Fruit fly (Drosophila melanogaster) whole organism, embryonic: ENCODE data around the gene Hr83.

Experiments
- Atf-2 ChIP-seq: fragments of 200-800 bp; sonication (Bioruptor generic); optimal IDR thresholded peaks from 2 replicates; lab custom pipeline; 2016; ENCODE audit warnings: missing biosample characterization, missing genetic modification characterization
- BtbVII ChIP-seq: fragments of 200-800 bp; sonication (Bioruptor generic); optimal IDR thresholded peaks from 3 replicates; lab custom pipeline; 2017; ENCODE audit warnings: missing biosample characterization, mild to moderate bottlenecking, missing genetic modification characterization
- C15 ChIP-seq: fragments of 200-800 bp; sonication (Bioruptor generic); IDR thresholded peaks from 3 replicates; pipeline ENCODE4 v1.3.6; 2022; ENCODE audit warnings: missing biosample characterization, missing genetic modification characterization
- CG11456 ChIP-seq: fragments of 200-800 bp; sonication (Bioruptor generic); IDR thresholded peaks from 3 replicates; pipeline ENCODE4 v1.3.6; 2022; ENCODE audit warnings: missing biosample characterization, missing genetic modification characterization
- CG12236 ChIP-seq: fragments of 200-800 bp; sonication (Bioruptor generic); optimal IDR thresholded peaks from 2 replicates; lab custom pipeline; 2016; ENCODE audit warnings: missing biosample characterization, missing genetic modification characterization
- CG15514 ChIP-seq: fragments of 200-800 bp; sonication (Bioruptor generic); optimal IDR thresholded peaks from 3 replicates; lab custom pipeline; 2017; ENCODE audit warnings: missing biosample characterization, missing genetic modification characterization, mild to moderate bottlenecking, moderate library complexity, missing genetic modification reagents
- CG1603 ChIP-seq: fragments of 200-800 bp; sonication (Bioruptor generic); optimal IDR thresholded peaks from 2 replicates; lab custom pipeline; 2019; ENCODE audit warnings: missing biosample characterization, mild to moderate bottlenecking, missing genetic modification characterization, moderate library complexity
- CG2120 ChIP-seq: fragments of 200-800 bp; sonication (Bioruptor generic); optimal IDR thresholded peaks from 3 replicates; lab custom pipeline; 2016; ENCODE audit warnings: missing biosample characterization, missing genetic modification characterization
- CG30020 ChIP-seq: fragments of 200-800 bp; optimal IDR thresholded peaks from 2 replicates; lab custom pipeline; 2019; ENCODE audit warnings: missing biosample characterization, mild to moderate bottlenecking, missing genetic modification characterization, moderate library complexity
- CG30403 ChIP-seq: fragments of 200-800 bp; sonication (Bioruptor generic); optimal IDR thresholded peaks from 3 replicates; lab custom pipeline; 2016; ENCODE audit warnings: missing biosample characterization, missing genetic modification characterization
- CG33557 ChIP-seq: fragments of 200-800 bp; sonication (Bioruptor generic); optimal IDR thresholded peaks from 2 replicates; lab custom pipeline; 2019; ENCODE audit warnings: missing biosample characterization, mild to moderate bottlenecking, missing genetic modification characterization, moderate library complexity
- CG3407 ChIP-seq: fragments of 200-800 bp; sonication (Bioruptor generic); optimal IDR thresholded peaks from 2 replicates; lab custom pipeline; 2018; ENCODE audit warnings: missing biosample characterization, mild to moderate bottlenecking, missing genetic modification characterization
- CG34422 ChIP-seq: fragments of 200-800 bp; sonication (Bioruptor generic); IDR thresholded peaks from 3 replicates; pipeline ENCODE4 v1.3.6; 2022; ENCODE audit warnings: missing biosample characterization, missing genetic modification characterization
- CG3847 ChIP-seq: fragments of 200-800 bp; sonication (Bioruptor generic); IDR thresholded peaks from 2 replicates; pipeline ENCODE4 v1.3.6; 2022; ENCODE audit warnings: missing biosample characterization, missing genetic modification characterization
- CG4707 ChIP-seq: fragments of 200-800 bp; sonication (Bioruptor generic); optimal IDR thresholded peaks from 2 replicates; lab custom pipeline; 2018; ENCODE audit warnings: missing biosample characterization, mild to moderate bottlenecking, missing genetic modification characterization, moderate library complexity
- CG5245 ChIP-seq: fragments of 200-800 bp; sonication (Bioruptor generic); optimal IDR thresholded peaks from 3 replicates; lab custom pipeline; 2016; ENCODE audit warnings: missing biosample characterization, missing genetic modification characterization
- CG9437 ChIP-seq: fragments of 200-800 bp; sonication (Bioruptor generic); optimal IDR thresholded peaks from 2 replicates; lab custom pipeline; 2018; ENCODE audit warnings: missing biosample characterization, mild to moderate bottlenecking, missing genetic modification characterization
- CG9932 ChIP-seq: fragments of 200-800 bp; sonication (Bioruptor generic); IDR thresholded peaks from 2 replicates; pipeline ENCODE4 v1.3.6; 2022; ENCODE audit warnings: missing biosample characterization, missing genetic modification characterization
- D19B ChIP-seq: fragments of 200-800 bp; sonication (Bioruptor generic); optimal IDR thresholded peaks from 2 replicates; lab custom pipeline; 2017; ENCODE audit warnings: missing biosample characterization, mild to moderate bottlenecking, missing genetic modification characterization
- Dbx ChIP-seq: fragments of 200-800 bp; sonication (Bioruptor generic); IDR thresholded peaks from 3 replicates; pipeline ENCODE4 v1.3.6; 2022; ENCODE audit warnings: missing biosample characterization, missing genetic modification characterization
- Dfd ChIP-seq, 2 experiments: fragments of >200 bp; optimal IDR thresholded peaks; 2 replicates each; lab custom pipeline; 2017; ENCODE audit warnings: missing biosample characterization in 2 of 2, missing genetic modification characterization in 2 of 2
- Eip74EF ChIP-seq, 2 experiments: fragments of 200-800 bp in 1 of 2; fragments of >200 bp in 1 of 2; sonication (Bioruptor generic) in 1 of 2; optimal IDR thresholded peaks; 2 replicates each; lab custom pipeline; 2017 to 2019; ENCODE audit warnings: missing biosample characterization in 2 of 2, missing genetic modification characterization in 2 of 2, mild to moderate bottlenecking in 1 of 2, moderate library complexity in 1 of 2
- HLH3B ChIP-seq: fragments of 200-800 bp; sonication (Bioruptor generic); IDR thresholded peaks from 2 replicates; pipeline ENCODE4 v1.3.6; 2022; ENCODE audit warnings: missing biosample characterization, missing genetic modification characterization
- Hand ChIP-seq: fragments of 200-800 bp; sonication (Bioruptor generic); optimal IDR thresholded peaks from 2 replicates; lab custom pipeline; 2017; ENCODE audit warnings: mild to moderate bottlenecking, missing biosample characterization, missing genetic modification reagents, missing genetic modification characterization
- Hr3 ChIP-seq: fragments of 200-800 bp; sonication (Bioruptor generic); optimal IDR thresholded peaks from 3 replicates; lab custom pipeline; 2016; ENCODE audit warnings: missing biosample characterization, missing genetic modification characterization
- MBD-R2 ChIP-seq: fragments of 200-800 bp; sonication (Bioruptor generic); IDR thresholded peaks from 2 replicates; pipeline ENCODE4 v1.3.6; 2022; ENCODE audit warnings: missing biosample characterization, missing genetic modification characterization
- MTF-1 ChIP-seq: fragments of 200-800 bp; sonication (Bioruptor generic); optimal IDR thresholded peaks from 2 replicates; lab custom pipeline; 2018; ENCODE audit warnings: missing biosample characterization, mild to moderate bottlenecking, missing genetic modification characterization, borderline replicate concordance
- Oli ChIP-seq: fragments of 200-800 bp; sonication (Bioruptor generic); optimal IDR thresholded peaks from 2 replicates; lab custom pipeline; 2018; ENCODE audit warnings: missing biosample characterization, mild to moderate bottlenecking, missing genetic modification characterization, moderate library complexity
- PHDP ChIP-seq: fragments of 200-800 bp; sonication (Bioruptor generic); optimal IDR thresholded peaks from 3 replicates; lab custom pipeline; 2018; ENCODE audit warnings: missing biosample characterization, mild to moderate bottlenecking, missing genetic modification characterization, moderate library complexity
- Scr ChIP-seq: fragments of 200-800 bp; sonication (Bioruptor generic); IDR thresholded peaks from 2 replicates; pipeline ENCODE4 v1.3.6; 2022; ENCODE audit warnings: missing biosample characterization, missing genetic modification characterization; ENCODE audit not compliant: partially characterized antibody
- TFAM ChIP-seq: fragments of 200-800 bp; sonication (Bioruptor generic); optimal IDR thresholded peaks from 2 replicates; lab custom pipeline; 2017; ENCODE audit warnings: missing biosample characterization, missing genetic modification characterization, inconsistent platforms
- abd-A ChIP-seq: fragments of 200-800 bp; sonication (Bioruptor generic); optimal IDR thresholded peaks from 3 replicates; lab custom pipeline; 2019; ENCODE audit warnings: missing biosample characterization, mild to moderate bottlenecking, missing genetic modification characterization, moderate library complexity
- al ChIP-seq: fragments of 200-800 bp; sonication (Bioruptor generic); IDR thresholded peaks from 2 replicates; pipeline ENCODE4 v1.3.6; 2022; ENCODE audit warnings: missing biosample characterization, missing genetic modification characterization
- bab2 ChIP-seq: fragments of 200-800 bp; sonication (Bioruptor generic); optimal IDR thresholded peaks from 2 replicates; lab custom pipeline; 2016; ENCODE audit warnings: missing biosample characterization, missing genetic modification characterization
- bbx ChIP-seq: fragments of 200-800 bp; sonication (Bioruptor generic); IDR thresholded peaks from 2 replicates; pipeline ENCODE4 v1.3.6; 2022; ENCODE audit warnings: missing biosample characterization, missing genetic modification characterization; ENCODE audit not compliant: partially characterized antibody
- disco-r ChIP-seq: fragments of 200-800 bp; sonication (Bioruptor generic); optimal IDR thresholded peaks from 2 replicates; lab custom pipeline; 2016; ENCODE audit warnings: missing biosample characterization, missing genetic modification characterization
- fru ChIP-seq: fragments of >200 bp; optimal IDR thresholded peaks from 2 replicates; lab custom pipeline; 2017
- grn ChIP-seq: fragments of 200-800 bp; sonication (Bioruptor generic); optimal IDR thresholded peaks from 3 replicates; lab custom pipeline; 2017; ENCODE audit warnings: missing biosample characterization, missing genetic modification characterization
- hth ChIP-seq: fragments of >200 bp; optimal IDR thresholded peaks from 2 replicates; lab custom pipeline; 2017; ENCODE audit warnings: inconsistent platforms
- inv ChIP-seq: fragments of 200-800 bp; sonication (Bioruptor generic); IDR thresholded peaks from 2 replicates; pipeline ENCODE4 v1.3.6; 2022; ENCODE audit warnings: missing biosample characterization, missing genetic modification characterization; ENCODE audit not compliant: partially characterized antibody
- jigr1 ChIP-seq: fragments of 200-800 bp; sonication (Bioruptor generic); IDR thresholded peaks from 3 replicates; pipeline ENCODE4 v1.3.6; 2022; ENCODE audit warnings: missing biosample characterization, missing genetic modification characterization
- lab ChIP-seq: fragments of 200-800 bp; sonication (Bioruptor generic); optimal IDR thresholded peaks from 3 replicates; lab custom pipeline; 2017; ENCODE audit warnings: missing biosample characterization, missing genetic modification characterization, mild to moderate bottlenecking, moderate library complexity, missing genetic modification reagents
- lilli ChIP-seq: fragments of 200-800 bp; sonication (Bioruptor generic); optimal IDR thresholded peaks from 3 replicates; lab custom pipeline; 2016; ENCODE audit warnings: missing biosample characterization, missing genetic modification characterization
- mam ChIP-seq: fragments of 200-800 bp; sonication (Bioruptor generic); optimal IDR thresholded peaks from 3 replicates; lab custom pipeline; 2016; ENCODE audit warnings: missing biosample characterization, missing genetic modification characterization
- mld ChIP-seq: fragments of 200-800 bp; sonication (Bioruptor generic); IDR thresholded peaks from 3 replicates; pipeline ENCODE4 v1.3.6; 2022; ENCODE audit warnings: missing biosample characterization, missing genetic modification characterization; ENCODE audit not compliant: partially characterized antibody
- nerfin-2 ChIP-seq: fragments of 200-800 bp; sonication (Bioruptor generic); IDR thresholded peaks from 2 replicates; pipeline ENCODE4 v1.3.6; 2022; ENCODE audit warnings: missing biosample characterization, missing genetic modification characterization; ENCODE audit not compliant: partially characterized antibody
- onecut ChIP-seq: fragments of 200-800 bp; sonication (Bioruptor generic); IDR thresholded peaks from 2 replicates; pipeline ENCODE4 v1.3.6; 2022; ENCODE audit warnings: missing biosample characterization, missing genetic modification characterization
- phol ChIP-seq: fragments of 200-800 bp; sonication (Bioruptor generic); optimal IDR thresholded peaks from 3 replicates; lab custom pipeline; 2018; ENCODE audit warnings: missing biosample characterization, mild to moderate bottlenecking, missing genetic modification characterization, moderate library complexity
- sna ChIP-seq: fragments of 200-800 bp; sonication (Bioruptor generic); IDR thresholded peaks from 2 replicates; pipeline ENCODE4 v1.3.6; 2022; ENCODE audit warnings: missing biosample characterization, missing genetic modification characterization; ENCODE audit not compliant: partially characterized antibody
- tll ChIP-seq, 2 experiments: fragments of 200-800 bp in 1 of 2; fragments of >200 bp in 1 of 2; sonication (Bioruptor generic) in 1 of 2; optimal IDR thresholded peaks; 2 replicates each; lab custom pipeline; 2017 to 2019; ENCODE audit warnings: missing biosample characterization in 2 of 2, missing genetic modification characterization in 2 of 2, mild to moderate bottlenecking in 1 of 2, moderate library complexity in 1 of 2
- tna ChIP-seq: fragments of 200-800 bp; sonication (Bioruptor generic); IDR thresholded peaks from 2 replicates; pipeline ENCODE4 v1.3.6; 2022; ENCODE audit warnings: missing biosample characterization, missing genetic modification characterization; ENCODE audit not compliant: partially characterized antibody

Gene Hr83

dm6 chr3R:6388414-6388830, 39.4 kb downstream of the Hr83 start (continued):
- TF ChIP-seq MTF-1 (GFP tag; lab: Kevin White, UChicago) (no peak), abd-A (tag; lab: Kevin White, UChicago) (no peak), nerfin-2 (GFP tag; lab: Robert Waterston, UW) (peak; percentile 88), bbx (GFP tag; lab: Robert Waterston, UW) (peak; percentile 55), disco-r (GFP tag; lab: Kevin White, UChicago) (no peak), hth (lab: Kevin White, UChicago) (no peak), jigr1 (GFP tag; lab: Robert Waterston, UW) (no peak), Oli (tag; lab: Kevin White, UChicago) (no peak), PHDP (tag; lab: Kevin White, UChicago) (no peak), CG4707 (GFP tag; lab: Kevin White, UChicago) (no peak), CG11456 (no peak), C15 (GFP tag; lab: Robert Waterston, UW) (no peak), lilli (no peak), CG9932 (no peak), sna (GFP tag; lab: Robert Waterston, UW) (peak; percentile 81), Dbx (GFP tag; lab: Robert Waterston, UW) (no peak), HLH3B (GFP tag; lab: Robert Waterston, UW) (no peak), Atf-2 (no peak), CG1603 (no peak), Hand (GFP tag; lab: Kevin White, UChicago) (no peak), MBD-R2 (GFP tag; lab: Robert Waterston, UW) (no peak), Hr3 (GFP tag; lab: Kevin White, UChicago) (no peak), inv (GFP tag; lab: Robert Waterston, UW) (peak; percentile 53; the same call in 1 of the 2 replicates), D19B (GFP tag; lab: Kevin White, UChicago) (peak; percentile 44), CG33557 (GFP tag; lab: Kevin White, UChicago) (no peak), bab2 (GFP tag; lab: Kevin White, UChicago) (no peak), phol (tag; lab: Kevin White, UChicago) (no peak), Scr (GFP tag; lab: Robert Waterston, UW) (peak; percentile 71), fru (lab: Kevin White, UChicago) (no peak), CG2120 (no peak), BtbVII (GFP tag; lab: Kevin White, UChicago) (no peak), mld (peak; percentile 67; the same call in 2 of the 3 replicates), grn (GFP tag; lab: Kevin White, UChicago) (no peak), tll (GFP tag; optimal IDR thresholded peaks at IDR 0.05; lab: Kevin White, UChicago) (no peak), lab (no peak), Dfd (GFP tag; optimal IDR thresholded peaks at IDR 0.05; lab: Kevin White, UChicago) (no peak), TFAM (GFP tag; lab: Kevin White, UChicago) (no peak), CG12236 (GFP tag; lab: Kevin White, UChicago) (no peak), CG30020 (tag; lab: Kevin White, UChicago) (no peak), al (GFP tag; lab: Robert Waterston, UW) (no peak), tna (GFP tag; lab: Robert Waterston, UW) (peak; percentile 92), CG34422 (GFP tag; lab: Robert Waterston, UW) (no peak), Eip74EF (GFP tag; optimal IDR thresholded peaks at IDR 0.05; lab: Kevin White, UChicago) (no peak), CG30403 (no peak), CG9437 (GFP tag; lab: Kevin White, UChicago) (no peak), mam (GFP tag; lab: Kevin White, UChicago) (no peak), onecut (GFP tag; lab: Robert Waterston, UW) (no peak), CG3847 (GFP tag; lab: Robert Waterston, UW) (no peak), CG15514 (GFP tag; lab: Kevin White, UChicago) (no peak), CG3407 (GFP tag; lab: Kevin White, UChicago) (no peak), CG5245 (GFP tag; lab: Kevin White, UChicago) (no peak)
